Worm (Caenorhabditis elegans) whole organism, young adult: ENCODE data around the gene Y41D4A.4.

Experiments used
- B0019.2 ChIP-seq: fragments of 200-800 bp; sonication (Bioruptor generic); conservative IDR thresholded peaks from 2 replicates; pipeline ENCODE4 v1.3.6; 2022; ENCODE audit warnings: missing genetic modification reagents, missing genetic modification characterization, missing compliant biosample characterization
- B0035.1 ChIP-seq: sonication (generic microtip); optimal IDR thresholded peaks from 2 replicates; lab custom pipeline; 2016; ENCODE audit warnings: missing genetic modification characterization, mild to moderate bottlenecking, missing compliant biosample characterization, missing genotype, missing genetic modification reagents
- C06A6.2 ChIP-seq: fragments of 200-800 bp; sonication (Bioruptor generic); conservative IDR thresholded peaks from 2 replicates; pipeline ENCODE4 v1.3.6; 2022; ENCODE audit warnings: missing genetic modification characterization, missing compliant biosample characterization
- F23B12.7 ChIP-seq: sonication (generic microtip); optimal IDR thresholded peaks from 2 replicates; lab custom pipeline; 2017; ENCODE audit warnings: missing genetic modification characterization, mild to moderate bottlenecking, missing compliant biosample characterization, antibody characterized with exemption, moderate library complexity; ENCODE audit not compliant: insufficient read depth
- F33H1.4 ChIP-seq: fragments of 200-800 bp; sonication (Bioruptor generic); IDR thresholded peaks from 2 replicates; pipeline ENCODE4 v1.3.6; 2022; ENCODE audit warnings: missing genetic modification reagents, missing genetic modification characterization, missing compliant biosample characterization
- F52B5.7 ChIP-seq: sonication (generic microtip); optimal IDR thresholded peaks from 2 replicates; lab custom pipeline; 2016; ENCODE audit warnings: mild to moderate bottlenecking, missing genetic modification characterization, missing compliant biosample characterization
- F57A8.1 ChIP-seq: fragments of 200-800 bp; sonication (Bioruptor generic); optimal IDR thresholded peaks from 2 replicates; lab custom pipeline; 2018; ENCODE audit warnings: mild to moderate bottlenecking, missing genetic modification characterization, moderate library complexity, missing compliant biosample characterization
- F57C9.4 ChIP-seq: sonication (generic microtip); optimal IDR thresholded peaks from 2 replicates; lab custom pipeline; 2017; ENCODE audit warnings: mild to moderate bottlenecking, missing genetic modification characterization, missing compliant biosample characterization
- T07F8.4 ChIP-seq: sonication (generic microtip); optimal IDR thresholded peaks from 2 replicates; lab custom pipeline; 2016; ENCODE audit warnings: mild to moderate bottlenecking, missing genetic modification characterization, moderate library complexity, missing compliant biosample characterization
- Y53F4B.3 ChIP-seq: fragments of 200-800 bp; sonication (Bioruptor generic); IDR thresholded peaks from 2 replicates; pipeline ENCODE4 v1.3.6; 2022; ENCODE audit warnings: missing genetic modification reagents, missing genetic modification characterization, missing compliant biosample characterization
- Y95B8A.8 ChIP-seq: fragments of 200-800 bp; sonication (Bioruptor generic); IDR thresholded peaks from 2 replicates; pipeline ENCODE4 v1.3.6; 2022; ENCODE audit warnings: missing genetic modification reagents, missing genetic modification characterization, missing compliant biosample characterization
- aptf-2 ChIP-seq: fragments of 200-800 bp; sonication (Bioruptor generic); conservative IDR thresholded peaks from 2 replicates; pipeline ENCODE4 v1.3.6; 2022; ENCODE audit warnings: missing genetic modification reagents, missing genetic modification characterization, missing compliant biosample characterization
- aptf-3 ChIP-seq: fragments of 200-800 bp; sonication (Bioruptor generic); IDR thresholded peaks from 2 replicates; pipeline ENCODE4 v1.3.6; 2022; ENCODE audit warnings: missing genetic modification characterization, missing compliant biosample characterization
- bed-1 ChIP-seq: fragments of 200-800 bp; sonication (Bioruptor generic); IDR thresholded peaks from 2 replicates; pipeline ENCODE4 v1.3.6; 2022; ENCODE audit warnings: missing genetic modification reagents, missing genetic modification characterization, missing compliant biosample characterization
- cebp-1 ChIP-seq, 2 experiments: fragments of 200-800 bp in 1 of 2; sonication (Bioruptor generic) in 1 of 2; sonication (generic microtip) in 1 of 2; IDR thresholded peaks in 1 of 2; optimal IDR thresholded peaks in 1 of 2; 2 replicates each; pipeline versions ENCODE4 v1.3.6 to Lab custom; 2017 to 2022; ENCODE audit warnings: missing compliant biosample characterization in 2 of 2, missing genetic modification characterization in 2 of 2, mild to moderate bottlenecking in 1 of 2, missing genetic modification reagents in 1 of 2, moderate library complexity in 1 of 2
- cebp-2 ChIP-seq: fragments of 200-800 bp; sonication (Bioruptor generic); IDR thresholded peaks from 2 replicates; pipeline ENCODE4 v1.3.6; 2022; ENCODE audit warnings: missing genetic modification characterization, missing compliant biosample characterization
- chd-7 ChIP-seq: sonication (generic microtip); optimal IDR thresholded peaks from 2 replicates; lab custom pipeline; 2016; ENCODE audit warnings: mild to moderate bottlenecking, missing genetic modification characterization, moderate library complexity, missing compliant biosample characterization
- dox-1 ChIP-seq: fragments of 200-800 bp; sonication (Bioruptor generic); IDR thresholded peaks from 2 replicates; pipeline ENCODE4 v1.3.6; 2022; ENCODE audit warnings: missing genetic modification reagents, missing genetic modification characterization, missing compliant biosample characterization
- dpff-1 ChIP-seq: sonication (generic microtip); optimal IDR thresholded peaks from 2 replicates; lab custom pipeline; 2017; ENCODE audit warnings: mild to moderate bottlenecking, missing genetic modification characterization, missing compliant biosample characterization
- ets-4 ChIP-seq: fragments of 200-800 bp; sonication (Bioruptor generic); optimal IDR thresholded peaks from 2 replicates; lab custom pipeline; 2018; ENCODE audit warnings: mild to moderate bottlenecking, missing genetic modification characterization, missing compliant biosample characterization
- gei-17 ChIP-seq: fragments of 200-800 bp; sonication (Bioruptor generic); optimal IDR thresholded peaks from 2 replicates; lab custom pipeline; 2018; ENCODE audit warnings: mild to moderate bottlenecking, missing genetic modification characterization, missing compliant biosample characterization
- hmg-1.2 ChIP-seq: fragments of 200-800 bp; sonication (Bioruptor generic); IDR thresholded peaks from 2 replicates; pipeline ENCODE4 v1.3.6; 2022; ENCODE audit warnings: missing genetic modification reagents, missing genetic modification characterization, missing compliant biosample characterization
- hrde-1 ChIP-seq: sonication (generic microtip); optimal IDR thresholded peaks from 2 replicates; lab custom pipeline; 2016; ENCODE audit warnings: missing genetic modification characterization, mild to moderate bottlenecking, missing compliant biosample characterization, moderate library complexity, missing genotype, missing genetic modification reagents, borderline replicate concordance
- hsf-1 ChIP-seq: fragments of 200-800 bp; sonication (Bioruptor generic); IDR thresholded peaks from 2 replicates; pipeline ENCODE4 v1.3.6; 2022; ENCODE audit warnings: missing genetic modification reagents, missing genetic modification characterization, missing compliant biosample characterization
- lag-1 ChIP-seq: fragments of 200-800 bp; sonication (Bioruptor generic); IDR thresholded peaks from 2 replicates; pipeline ENCODE4 v1.3.6; 2022; ENCODE audit warnings: missing genetic modification reagents, missing genetic modification characterization, missing compliant biosample characterization
- let-607 ChIP-seq, 2 experiments: fragments of 200-800 bp in 1 of 2; sonication (Bioruptor generic) in 1 of 2; sonication (generic microtip) in 1 of 2; optimal IDR thresholded peaks; 2 replicates each; lab custom pipeline; 2016 to 2018; ENCODE audit warnings: mild to moderate bottlenecking in 2 of 2, missing compliant biosample characterization in 2 of 2, missing genetic modification characterization in 2 of 2, moderate library complexity in 2 of 2, missing genotype in 1 of 2
- lin-35 ChIP-seq, 3 experiments: fragments of 150-350 bp in 2 of 3; sonication (generic microtip) in 1 of 3; optimal IDR thresholded peaks; 2 replicates each; lab custom pipeline; 2014 to 2018; ENCODE audit warnings: missing biosample characterization in 3 of 3, missing genetic modification characterization in 3 of 3, missing genetic modification reagents in 3 of 3
- lsl-1 ChIP-seq: fragments of 200-800 bp; sonication (Bioruptor generic); optimal IDR thresholded peaks from 2 replicates; lab custom pipeline; 2018; ENCODE audit warnings: mild to moderate bottlenecking, missing genetic modification characterization, moderate library complexity, missing compliant biosample characterization
- lsy-27 ChIP-seq: sonication (generic microtip); optimal IDR thresholded peaks from 2 replicates; lab custom pipeline; 2017; ENCODE audit warnings: missing genetic modification characterization, mild to moderate bottlenecking, missing compliant biosample characterization, antibody characterized with exemption, missing genotype, borderline replicate concordance; ENCODE audit not compliant: insufficient read depth
- madf-10 ChIP-seq: sonication (generic microtip); optimal IDR thresholded peaks from 2 replicates; lab custom pipeline; 2016; ENCODE audit warnings: mild to moderate bottlenecking, missing genetic modification characterization, missing compliant biosample characterization
- madf-3 ChIP-seq: fragments of 200-800 bp; sonication (Bioruptor generic); IDR thresholded peaks from 2 replicates; pipeline ENCODE4 v1.3.6; 2022; ENCODE audit warnings: missing genetic modification reagents, missing genetic modification characterization, missing compliant biosample characterization
- madf-6 ChIP-seq: fragments of 200-800 bp; sonication (Bioruptor generic); IDR thresholded peaks from 2 replicates; pipeline ENCODE4 v1.3.6; 2022; ENCODE audit warnings: missing genetic modification reagents, missing genetic modification characterization, missing compliant biosample characterization
- mxl-1 ChIP-seq: sonication (generic microtip); optimal IDR thresholded peaks from 2 replicates; lab custom pipeline; 2016; ENCODE audit warnings: missing genetic modification characterization, missing compliant biosample characterization
- nfya-2 ChIP-seq: fragments of 200-800 bp; sonication (Bioruptor generic); IDR thresholded peaks from 2 replicates; pipeline ENCODE4 v1.3.6; 2022; ENCODE audit warnings: missing genetic modification reagents, missing genetic modification characterization, missing compliant biosample characterization
- nfyb-1 ChIP-seq: fragments of 200-800 bp; sonication (Bioruptor generic); IDR thresholded peaks from 2 replicates; pipeline ENCODE4 v1.3.6; 2022; ENCODE audit warnings: missing genetic modification reagents, missing genetic modification characterization, missing compliant biosample characterization
- nhr-120 ChIP-seq: fragments of 200-800 bp; sonication (Bioruptor generic); IDR thresholded peaks from 2 replicates; pipeline ENCODE4 v1.3.6; 2022; ENCODE audit warnings: missing genetic modification characterization, missing compliant biosample characterization
- repo-1 ChIP-seq: sonication (generic microtip); optimal IDR thresholded peaks from 2 replicates; lab custom pipeline; 2017; ENCODE audit warnings: mild to moderate bottlenecking, missing genetic modification characterization, missing compliant biosample characterization
- sea-2 ChIP-seq: fragments of 200-800 bp; sonication (Bioruptor generic); IDR thresholded peaks from 2 replicates; pipeline ENCODE4 v1.3.6; 2022; ENCODE audit warnings: missing genetic modification characterization, missing compliant biosample characterization
- snpc-1.1 ChIP-seq: sonication (generic microtip); optimal IDR thresholded peaks from 2 replicates; lab custom pipeline; 2017; ENCODE audit warnings: missing genetic modification characterization, mild to moderate bottlenecking, missing compliant biosample characterization, antibody characterized with exemption, moderate library complexity, missing genotype, missing genetic modification reagents; ENCODE audit not compliant: insufficient read depth
- snpc-4 ChIP-seq, 5 experiments: fragments of 150-350 bp in 1 of 5; sonication (generic microtip) in 4 of 5; optimal IDR thresholded peaks; 2 replicates each; lab custom pipeline; 2014 to 2018; ENCODE audit warnings: missing genetic modification characterization in 5 of 5, missing biosample characterization in 3 of 5, antibody characterized with exemption in 2 of 5, mild to moderate bottlenecking in 2 of 5, missing compliant biosample characterization in 2 of 5, missing genotype in 2 of 5, moderate library complexity in 2 of 5, missing genetic modification reagents in 1 of 5
- sptf-2 ChIP-seq: fragments of 200-800 bp; sonication (Bioruptor generic); optimal IDR thresholded peaks from 2 replicates; lab custom pipeline; 2018; ENCODE audit warnings: mild to moderate bottlenecking, missing genetic modification characterization, missing compliant biosample characterization
- tbp1 ChIP-seq: fragments of 200-800 bp; sonication (Bioruptor generic); optimal IDR thresholded peaks from 2 replicates; lab custom pipeline; 2018; ENCODE audit warnings: mild to moderate bottlenecking, missing genetic modification characterization, missing compliant biosample characterization
- ztf-22 ChIP-seq: fragments of 200-800 bp; sonication (Bioruptor generic); optimal IDR thresholded peaks from 2 replicates; lab custom pipeline; 2018; ENCODE audit warnings: mild to moderate bottlenecking, missing genetic modification characterization, moderate library complexity, missing compliant biosample characterization
- ztf-28 ChIP-seq: fragments of 200-800 bp; sonication (Bioruptor generic); IDR thresholded peaks from 2 replicates; pipeline ENCODE4 v1.3.6; 2022; ENCODE audit warnings: missing genetic modification reagents, missing genetic modification characterization, missing compliant biosample characterization
- ztf-3 ChIP-seq: fragments of 200-800 bp; sonication (Bioruptor generic); optimal IDR thresholded peaks from 2 replicates; lab custom pipeline; 2018; ENCODE audit warnings: mild to moderate bottlenecking, missing genetic modification characterization, missing compliant biosample characterization

Y41D4A.4 gene

DNA sequence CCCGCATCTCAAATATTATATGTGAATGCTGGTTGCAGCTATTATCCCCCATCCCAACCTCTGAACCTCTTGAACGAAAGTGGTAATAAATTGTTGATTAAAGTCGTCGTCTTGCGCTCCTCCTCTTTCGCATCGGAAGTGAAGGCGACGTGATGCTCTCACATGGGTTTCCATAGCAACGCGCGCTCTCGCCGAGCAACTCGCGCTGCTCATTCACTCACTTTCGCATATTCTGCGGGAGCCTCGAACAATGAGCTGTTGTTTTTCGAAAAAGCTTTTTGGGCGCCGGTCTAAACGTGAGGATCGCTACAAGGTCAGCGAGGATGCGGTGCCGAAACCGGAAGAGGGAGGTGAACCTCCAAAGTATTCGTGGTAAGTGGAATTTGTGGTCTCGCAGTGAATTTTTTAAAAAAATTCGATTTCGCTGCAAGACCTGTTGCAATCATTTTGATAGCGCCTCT lies 34.7 kb upstream of the Y41D4A.4 start, which contains the start of gene rpi-2 (continued):
- TF ChIP-seq lin-35 (GFP tag; optimal IDR thresholded peaks at IDR 0.05; lab: Kevin White, UChicago) = peak in 2 of 3 experiments; percentile 21 to 53
- no peak for TF ChIP-seq B0019.2
- no peak for TF ChIP-seq snpc-4 (GFP tag; optimal IDR thresholded peaks at IDR 0.05; lab: Kevin White, UChicago)
- peak in 3 of 4 experiments; percentile 48 to 61 (median 56) for TF ChIP-seq snpc-4 (tag; optimal IDR thresholded peaks at IDR 0.05; lab: Kevin White, UChicago)
- TF ChIP-seq dox-1 (GFP tag; lab: Robert Waterston, UW) = peak; percentile 82
- no peak for TF ChIP-seq C06A6.2 (GFP tag; lab: Robert Waterston, UW)
- TF ChIP-seq chd-7 (tag; lab: Kevin White, UChicago) = peak; percentile 83
- no peak for TF ChIP-seq ztf-3 (GFP tag; lab: Kevin White, UChicago)
- TF ChIP-seq hsf-1 = peak; percentile 86
- TF ChIP-seq F23B12.7 (tag; lab: Kevin White, UChicago) = no peak
- TF ChIP-seq gei-17 = peak; percentile 5
- 0 out of 2 replicates have a peak, but pooled peaks have one; percentile 75 for TF ChIP-seq nhr-120 (GFP tag; lab: Robert Waterston, UW)
- 0 out of 2 replicates have a peak, but pooled peaks have one; percentile 41 for TF ChIP-seq aptf-2 (GFP tag; lab: Robert Waterston, UW)
- TF ChIP-seq cebp-2 = 0 out of 2 replicates have a peak, but pooled peaks have one; percentile 65
- peak; percentile 97 for TF ChIP-seq F52B5.7 (tag; lab: Kevin White, UChicago)
- no peak for TF ChIP-seq lag-1 (GFP tag; lab: Robert Waterston, UW)
- TF ChIP-seq tbp1 (GFP tag; lab: Kevin White, UChicago) = peak; percentile 70
- TF ChIP-seq nfya-2 (GFP tag; lab: Robert Waterston, UW) = 0 out of 2 replicates have a peak, but pooled peaks have one; percentile 14
- peak; percentile 88 for TF ChIP-seq madf-6 (GFP tag; lab: Robert Waterston, UW)
- TF ChIP-seq snpc-1.1 (tag; lab: Kevin White, UChicago) = peak; percentile 21
- TF ChIP-seq Y95B8A.8 (GFP tag; lab: Robert Waterston, UW) = peak; percentile 92
- no peak for TF ChIP-seq F57C9.4 (tag; lab: Kevin White, UChicago)
- peak; percentile 34 for TF ChIP-seq ets-4 (GFP tag; lab: Kevin White, UChicago)
- TF ChIP-seq aptf-3 = peak; percentile 91
- TF ChIP-seq F33H1.4 (GFP tag; lab: Robert Waterston, UW) = peak; percentile 62
- TF ChIP-seq dpff-1 (tag; lab: Kevin White, UChicago) = peak; percentile 86
- TF ChIP-seq mxl-1 (tag; lab: Kevin White, UChicago) = peak; percentile 83
- no peak for TF ChIP-seq cebp-1 (GFP tag; IDR thresholded peaks at IDR 0.05; lab: Robert Waterston, UW)
- TF ChIP-seq cebp-1 (tag; optimal IDR thresholded peaks at IDR 0.05; lab: Kevin White, UChicago) = peak; percentile 74
- no peak for TF ChIP-seq sptf-2 (GFP tag; lab: Kevin White, UChicago)
- peak; percentile 80 for TF ChIP-seq B0035.1 (tag; lab: Kevin White, UChicago)
- TF ChIP-seq ztf-28 (GFP tag; lab: Robert Waterston, UW) = peak; percentile 57; the same call in 1 of the 2 replicates
- TF ChIP-seq T07F8.4 (tag; lab: Kevin White, UChicago) = peak; percentile 71
- TF ChIP-seq nfyb-1 (GFP tag; lab: Robert Waterston, UW) = peak; percentile 90
- TF ChIP-seq ztf-22 = no peak
- peak; percentile 83 for TF ChIP-seq repo-1
- TF ChIP-seq sea-2 = 0 out of 2 replicates have a peak, but pooled peaks have one; percentile 21
- TF ChIP-seq hmg-1.2 = peak; percentile 59
- TF ChIP-seq let-607 (tag; optimal IDR thresholded peaks at IDR 0.05; lab: Kevin White, UChicago) = no peak
- TF ChIP-seq F57A8.1 = no peak
- TF ChIP-seq madf-10 (tag; lab: Kevin White, UChicago) = no peak
- TF ChIP-seq hrde-1 (tag; lab: Kevin White, UChicago) = peak; percentile 95
- TF ChIP-seq bed-1 = peak; percentile 85; the same call in 1 of the 2 replicates
- TF ChIP-seq lsy-27 (tag; lab: Kevin White, UChicago) = no peak
- peak; percentile 93 for TF ChIP-seq madf-3 (GFP tag; lab: Robert Waterston, UW)
- peak; percentile 58 for TF ChIP-seq Y53F4B.3 (GFP tag; lab: Robert Waterston, UW)
- peak; percentile 68 for TF ChIP-seq lsl-1 (GFP tag; lab: Kevin White, UChicago)
